Worm (Caenorhabditis elegans) whole organism, early embryonic: ENCODE data around the gene str-180.

Experiments used
- B0310.2 ChIP-seq: sonication (generic microtip); optimal IDR thresholded peaks from 2 replicates; lab custom pipeline; 2016; ENCODE audit warnings: mild to moderate bottlenecking, missing genetic modification characterization, missing compliant biosample characterization
- aly-1 ChIP-seq: sonication (generic microtip); optimal IDR thresholded peaks from 2 replicates; lab custom pipeline; 2016; ENCODE audit warnings: missing genetic modification characterization, missing compliant biosample characterization
- ama-1 ChIP-seq: fragments of 150-350 bp; optimal IDR thresholded peaks from 2 replicates; lab custom pipeline; 2014
- ceh-13 ChIP-seq: fragments of 200-800 bp; sonication (Bioruptor generic); optimal IDR thresholded peaks from 2 replicates; lab custom pipeline; 2018; ENCODE audit warnings: mild to moderate bottlenecking, missing genetic modification characterization, missing compliant biosample characterization
- ceh-36 ChIP-seq: sonication (generic microtip); optimal IDR thresholded peaks from 2 replicates; lab custom pipeline; 2016; ENCODE audit warnings: missing genetic modification characterization, inconsistent platforms, missing compliant biosample characterization
- flt-1 ChIP-seq: fragments of 200-800 bp; sonication (Bioruptor generic); IDR thresholded peaks from 2 replicates; pipeline ENCODE4 v1.3.6; 2022; ENCODE audit warnings: missing genetic modification characterization, missing compliant biosample characterization
- hmbx-1 ChIP-seq: sonication (generic microtip); optimal IDR thresholded peaks from 2 replicates; lab custom pipeline; 2016; ENCODE audit warnings: mild to moderate bottlenecking, missing genetic modification characterization, missing compliant biosample characterization
- hnd-1 ChIP-seq: sonication (generic microtip); optimal IDR thresholded peaks from 2 replicates; lab custom pipeline; 2016; ENCODE audit warnings: missing genetic modification characterization, missing compliant biosample characterization
- pes-1 ChIP-seq: fragments of 200-800 bp; sonication (Bioruptor generic); IDR thresholded peaks from 2 replicates; pipeline ENCODE4 v1.3.6; 2022; ENCODE audit warnings: missing genetic modification reagents, missing genetic modification characterization, missing compliant biosample characterization
- scrt-1 ChIP-seq: fragments of 200-800 bp; sonication (Bioruptor generic); IDR thresholded peaks from 2 replicates; pipeline ENCODE4 v1.3.6; 2022; ENCODE audit warnings: missing genetic modification characterization, missing compliant biosample characterization
- tbx-37 ChIP-seq: fragments of 200-800 bp; sonication (Bioruptor generic); conservative IDR thresholded peaks from 2 replicates; pipeline ENCODE4 v1.3.6; 2022; ENCODE audit warnings: missing genetic modification reagents, missing genetic modification characterization, missing compliant biosample characterization

ce11 chrV:6632925-6633324 lies 35.7 kb downstream of the str-180 start, which contains the start of gene scd-2:
- TF ChIP-seq hnd-1 (tag; lab: Kevin White, UChicago) (no peak), ceh-13 (GFP tag; lab: Kevin White, UChicago) (no peak), scrt-1 (GFP tag; lab: Robert Waterston, UW) (no peak), pes-1 (GFP tag; lab: Robert Waterston, UW) (no peak), ama-1 (lab: Kevin White, UChicago) (no peak), B0310.2 (tag; lab: Kevin White, UChicago) (no peak), aly-1 (tag; lab: Kevin White, UChicago) (no peak), ceh-36 (tag; lab: Kevin White, UChicago) (no peak), hmbx-1 (tag; lab: Kevin White, UChicago) (no peak), tbx-37 (GFP tag; lab: Robert Waterston, UW) (no peak), flt-1 (GFP tag; lab: Robert Waterston, UW) (no peak)
